Fruit fly (Drosophila melanogaster) whole organism, wandering third instar larva: ENCODE data around the gene CG14868.

Experiments
- Abd-B ChIP-seq: fragments of >200 bp; optimal IDR thresholded peaks from 2 replicates; lab custom pipeline; 2017; ENCODE audit warnings: missing biosample characterization, missing genetic modification characterization
- CG32264 ChIP-seq: fragments of 200-800 bp; sonication (Bioruptor generic); optimal IDR thresholded peaks from 2 replicates; lab custom pipeline; 2016; ENCODE audit warnings: missing biosample characterization, missing genetic modification characterization
- CG9705 ChIP-seq: fragments of 200-800 bp; sonication (Bioruptor generic); optimal IDR thresholded peaks from 2 replicates; lab custom pipeline; 2018; ENCODE audit warnings: missing biosample characterization, mild to moderate bottlenecking, missing genetic modification characterization
- CrebA ChIP-seq: fragments of 200-800 bp; sonication (Bioruptor generic); optimal IDR thresholded peaks from 2 replicates; lab custom pipeline; 2016; ENCODE audit warnings: missing biosample characterization, mild to moderate bottlenecking, missing genetic modification characterization, borderline replicate concordance
- Dfd ChIP-seq: fragments of >200 bp; optimal IDR thresholded peaks from 2 replicates; lab custom pipeline; 2017; ENCODE audit warnings: missing biosample characterization, missing genetic modification characterization
- Dif ChIP-seq: fragments of 200-275, 200-300 bp; sonication (Bioruptor generic); optimal IDR thresholded peaks from 2 replicates; lab custom pipeline; 2018; ENCODE audit warnings: missing biosample characterization, missing genetic modification characterization; ENCODE audit not compliant: partially characterized antibody
- GATAd ChIP-seq: sonication (Bioruptor generic); optimal IDR thresholded peaks from 2 replicates; lab custom pipeline; 2016; ENCODE audit warnings: missing biosample characterization, missing genetic modification characterization
- HLH106 ChIP-seq: fragments of 200-800 bp; optimal IDR thresholded peaks from 3 replicates; lab custom pipeline; 2019; ENCODE audit warnings: missing biosample characterization, mild to moderate bottlenecking, missing genetic modification characterization, moderate library complexity
- Hnf4 ChIP-seq: fragments of 200-800 bp; sonication (Bioruptor generic); optimal IDR thresholded peaks from 2 replicates; lab custom pipeline; 2016; ENCODE audit warnings: missing biosample characterization, mild to moderate bottlenecking, missing genetic modification characterization
- Hr78 ChIP-seq: fragments of >200 bp; optimal IDR thresholded peaks from 2 replicates; lab custom pipeline; 2017; ENCODE audit warnings: missing biosample characterization, missing genetic modification characterization
- Hr83 ChIP-seq: fragments of 200-300 bp; sonication (Bioruptor generic); optimal IDR thresholded peaks from 2 replicates; lab custom pipeline; 2016; ENCODE audit warnings: missing biosample characterization, mild to moderate bottlenecking, missing genetic modification characterization, moderate library complexity; ENCODE audit not compliant: poor library complexity, severe bottlenecking
- Jra ChIP-seq: sonication (Bioruptor generic); optimal IDR thresholded peaks from 2 replicates; lab custom pipeline; 2016; ENCODE audit warnings: missing biosample characterization, missing genetic modification characterization
- Mio ChIP-seq: sonication (Bioruptor generic); optimal IDR thresholded peaks from 2 replicates; lab custom pipeline; 2016; ENCODE audit warnings: missing biosample characterization, missing genetic modification characterization
- Myc ChIP-seq: fragments of >200 bp; optimal IDR thresholded peaks from 2 replicates; lab custom pipeline; 2017
- N ChIP-seq: fragments of >200 bp; optimal IDR thresholded peaks from 2 replicates; lab custom pipeline; 2018; ENCODE audit warnings: missing biosample characterization, missing external identifiers, missing genetic modification characterization
- OdsH ChIP-seq: fragments of 200-800 bp; sonication (Bioruptor generic); optimal IDR thresholded peaks from 2 replicates; lab custom pipeline; 2016; ENCODE audit warnings: missing biosample characterization, mild to moderate bottlenecking, missing genetic modification characterization
- Rel ChIP-seq, 2 experiments: fragments of 200-800 bp; sonication (Bioruptor generic) in 1 of 2; optimal IDR thresholded peaks; 2 replicates in 1 of 2; 3 replicates in 1 of 2; lab custom pipeline; 2016 to 2019; ENCODE audit warnings: mild to moderate bottlenecking in 2 of 2, missing biosample characterization in 2 of 2, missing genetic modification characterization in 2 of 2, moderate library complexity in 1 of 2
- Sp1 ChIP-seq: fragments of 200-800 bp; sonication (Bioruptor generic); optimal IDR thresholded peaks from 3 replicates; lab custom pipeline; 2019; ENCODE audit warnings: missing biosample characterization, mild to moderate bottlenecking, missing genetic modification characterization, moderate library complexity
- Vsx2 ChIP-seq: fragments of 200-300, 225-300 bp; sonication (Bioruptor generic); optimal IDR thresholded peaks from 2 replicates; lab custom pipeline; 2018; ENCODE audit warnings: missing biosample characterization, missing genetic modification characterization; ENCODE audit not compliant: partially characterized antibody
- br ChIP-seq: fragments of 200-800 bp; sonication (Bioruptor generic); optimal IDR thresholded peaks from 2 replicates; lab custom pipeline; 2016; ENCODE audit warnings: missing biosample characterization, missing genetic modification characterization
- brk ChIP-seq: fragments of 200-800 bp; sonication (Bioruptor generic); optimal IDR thresholded peaks from 2 replicates; lab custom pipeline; 2016; ENCODE audit warnings: missing biosample characterization, mild to moderate bottlenecking, missing genetic modification characterization
- dl ChIP-seq, 2 experiments: fragments of 175-275, 200-275 bp in 1 of 2; fragments of 200-275 bp in 1 of 2; sonication (Bioruptor generic); optimal IDR thresholded peaks; lab custom pipeline; 2018; ENCODE audit warnings: mild to moderate bottlenecking in 2 of 2, missing biosample characterization in 2 of 2, missing genetic modification characterization in 2 of 2, moderate library complexity in 2 of 2; ENCODE audit not compliant: partially characterized antibody in 2 of 2, insufficient read depth in 1 of 2
- dmrt93B ChIP-seq: fragments of 200-800 bp; sonication (Bioruptor generic); optimal IDR thresholded peaks from 2 replicates; lab custom pipeline; 2018; ENCODE audit warnings: missing biosample characterization, mild to moderate bottlenecking, missing genetic modification characterization
- dsf ChIP-seq: sonication (Bioruptor generic); optimal IDR thresholded peaks from 2 replicates; lab custom pipeline; 2016; ENCODE audit warnings: missing biosample characterization, missing genetic modification characterization, borderline replicate concordance
- ey ChIP-seq: fragments of 200-800 bp; sonication (Bioruptor generic); optimal IDR thresholded peaks from 2 replicates; lab custom pipeline; 2016; ENCODE audit warnings: missing biosample characterization, missing genetic modification characterization
- foxo ChIP-seq, 2 experiments: fragments of 200-800 bp; sonication (Bioruptor generic); optimal IDR thresholded peaks; 2 replicates in 1 of 2; 3 replicates in 1 of 2; lab custom pipeline; 2016 to 2017; ENCODE audit warnings: missing biosample characterization in 2 of 2, missing genetic modification characterization in 2 of 2
- fru ChIP-seq: fragments of 200-800 bp; sonication (Bioruptor generic); optimal IDR thresholded peaks from 3 replicates; lab custom pipeline; 2016; ENCODE audit warnings: missing biosample characterization, mild to moderate bottlenecking, missing genetic modification characterization
- h ChIP-seq: fragments of 200-800 bp; sonication (Bioruptor generic); optimal IDR thresholded peaks from 3 replicates; lab custom pipeline; 2016; ENCODE audit warnings: missing biosample characterization, mild to moderate bottlenecking, missing genetic modification characterization
- jim ChIP-seq: fragments of 175-275, 200-325 bp; sonication (Bioruptor generic); optimal IDR thresholded peaks from 2 replicates; lab custom pipeline; 2016; ENCODE audit warnings: missing biosample characterization, mild to moderate bottlenecking, missing genetic modification characterization
- lola ChIP-seq: fragments of >200 bp; optimal IDR thresholded peaks from 2 replicates; lab custom pipeline; 2017; ENCODE audit warnings: missing biosample characterization, missing genetic modification characterization
- pan ChIP-seq: fragments of >200 bp; optimal IDR thresholded peaks from 2 replicates; lab custom pipeline; 2017
- psq ChIP-seq: fragments of 200-800 bp; sonication (Bioruptor generic); optimal IDR thresholded peaks from 3 replicates; lab custom pipeline; 2017; ENCODE audit warnings: missing biosample characterization, mild to moderate bottlenecking, missing genetic modification characterization, moderate library complexity
- rgr ChIP-seq: fragments of 200-800 bp; sonication (Bioruptor generic); optimal IDR thresholded peaks from 3 replicates; lab custom pipeline; 2016; ENCODE audit warnings: missing biosample characterization, mild to moderate bottlenecking, missing genetic modification characterization
- sage ChIP-seq: fragments of 200-800 bp; sonication (Bioruptor generic); optimal IDR thresholded peaks from 2 replicates; lab custom pipeline; 2016; ENCODE audit warnings: missing biosample characterization, mild to moderate bottlenecking, missing genetic modification characterization
- sv ChIP-seq: fragments of 200-800 bp; sonication (Bioruptor generic); optimal IDR thresholded peaks from 3 replicates; lab custom pipeline; 2016; ENCODE audit warnings: missing biosample characterization, missing genetic modification characterization
- tai ChIP-seq: sonication (Bioruptor generic); optimal IDR thresholded peaks from 2 replicates; lab custom pipeline; 2016; ENCODE audit warnings: missing biosample characterization, missing genetic modification characterization
- usp ChIP-seq: fragments of >200 bp; optimal IDR thresholded peaks from 2 replicates; lab custom pipeline; 2017; ENCODE audit warnings: missing biosample characterization, missing genetic modification characterization
- woc ChIP-seq: sonication (Bioruptor generic); optimal IDR thresholded peaks from 2 replicates; lab custom pipeline; 2016; ENCODE audit warnings: missing biosample characterization, mild to moderate bottlenecking, missing genetic modification characterization

CG14868 gene

DNA sequence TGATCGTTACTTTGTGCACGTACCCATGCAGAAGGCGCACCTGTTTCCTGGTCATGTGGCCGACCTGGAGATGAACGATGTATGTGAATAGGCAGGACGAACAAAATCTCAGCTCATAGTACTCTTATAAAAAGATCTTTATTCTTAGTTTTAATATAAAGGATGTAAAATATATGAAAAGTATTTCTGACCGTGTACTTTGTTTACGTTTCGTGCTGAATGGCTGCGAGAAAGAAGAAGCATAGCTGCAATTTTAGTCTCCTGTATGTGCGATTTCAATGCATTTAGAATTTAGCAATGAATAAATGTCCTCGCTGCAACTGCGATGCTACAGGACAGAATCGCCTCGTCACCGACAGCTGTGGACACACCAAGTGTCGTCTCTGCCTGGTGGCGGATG is 21.9 kb downstream of the CG14868 start, which contains the start of the genes CG42726 and CG42727:
Gene CG42726, plus strand, starts transcription at position 227 of the 400 bp plus-strand sequence.
Gene CG42727, plus strand, starts transcription at position 227 of the 400 bp plus-strand sequence.
- TF ChIP-seq Rel (GFP tag; optimal IDR thresholded peaks at IDR 0.05; lab: Kevin White, UChicago) (no peak), Rel (tag; optimal IDR thresholded peaks at IDR 0.05; lab: Kevin White, UChicago) (no peak), Abd-B (no peak), dmrt93B (GFP tag; lab: Kevin White, UChicago) (no peak), GATAd (GFP tag; lab: Kevin White, UChicago) (no peak), sv (GFP tag; lab: Kevin White, UChicago) (peak; percentile 14), usp (GFP tag; lab: Kevin White, UChicago) (no peak), Sp1 (GFP tag; lab: Kevin White, UChicago) (peak; percentile 28), ey (GFP tag; lab: Kevin White, UChicago) (peak; percentile 27), Myc (lab: Kevin White, UChicago) (no peak), sage (GFP tag; lab: Kevin White, UChicago) (no peak), woc (GFP tag; lab: Kevin White, UChicago) (peak; percentile 17), psq (GFP tag; lab: Kevin White, UChicago) (no peak), foxo (GFP tag; optimal IDR thresholded peaks at IDR 0.05; lab: Kevin White, UChicago) (peak in 1 of 2 experiments; percentile 60), OdsH (GFP tag; lab: Kevin White, UChicago) (peak; percentile 18), lola (GFP tag; lab: Kevin White, UChicago) (no peak), Hr78 (no peak), rgr (peak; percentile 56), pan (lab: Kevin White, UChicago) (no peak), brk (no peak), br (peak; percentile 45), dl (GFP tag; optimal IDR thresholded peaks at IDR 0.05; lab: Kevin White, UChicago; ENCODE audit: insufficient read depth in 1 of 2, partially characterized antibody in 2 of 2) (no peak), CrebA (GFP tag; lab: Kevin White, UChicago) (no peak), fru (GFP tag; lab: Kevin White, UChicago) (no peak), tai (GFP tag; lab: Kevin White, UChicago) (no peak), Hr83 (GFP tag; lab: Kevin White, UChicago) (no peak), Jra (GFP tag; lab: Kevin White, UChicago) (no peak), N (GFP tag; lab: Kevin White, UChicago) (no peak), CG32264 (GFP tag; lab: Kevin White, UChicago) (no peak), dsf (GFP tag; lab: Kevin White, UChicago) (no peak), Vsx2 (no peak), HLH106 (tag; lab: Kevin White, UChicago) (peak; percentile 45), Dfd (GFP tag; lab: Kevin White, UChicago) (no peak), jim (GFP tag; lab: Kevin White, UChicago) (no peak), Dif (GFP tag; lab: Kevin White, UChicago) (no peak), h (GFP tag; lab: Kevin White, UChicago) (peak; percentile 43), CG9705 (GFP tag; lab: Kevin White, UChicago) (peak; percentile 16), Hnf4 (GFP tag; lab: Kevin White, UChicago) (no peak), Mio (GFP tag; lab: Kevin White, UChicago) (no peak)

DNA sequence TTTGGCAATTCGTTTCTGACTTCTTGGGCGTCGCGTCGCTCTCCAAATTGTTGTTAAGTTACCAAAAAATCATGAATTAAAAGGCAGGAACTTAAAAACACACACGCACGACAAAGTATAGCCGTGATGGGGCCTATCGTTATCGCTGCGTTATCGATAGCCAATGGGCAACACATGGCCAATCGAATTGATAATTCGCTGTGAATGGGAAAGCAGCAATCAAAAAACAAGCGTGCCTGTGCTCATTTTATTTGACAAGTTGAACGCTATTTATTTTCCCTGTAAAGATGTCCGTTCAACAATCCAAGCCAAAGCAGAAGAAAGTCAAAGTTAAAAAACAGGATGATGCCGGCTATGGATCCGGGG is 23.7 kb downstream of the CG14868 start, which contains the start of the genes Surf4 and CG31301:
Gene Surf4, minus strand, starts transcription at position 159 of the 366 bp plus-strand sequence.
Gene CG31301, plus strand, starts transcription at position 188 of the 366 bp plus-strand sequence.
- TF ChIP-seq brk: no peak
- TF ChIP-seq Myc (lab: Kevin White, UChicago): peak; percentile 3
